Fruit fly (Drosophila melanogaster): ENCODE data around the gene wge.

DNA sequence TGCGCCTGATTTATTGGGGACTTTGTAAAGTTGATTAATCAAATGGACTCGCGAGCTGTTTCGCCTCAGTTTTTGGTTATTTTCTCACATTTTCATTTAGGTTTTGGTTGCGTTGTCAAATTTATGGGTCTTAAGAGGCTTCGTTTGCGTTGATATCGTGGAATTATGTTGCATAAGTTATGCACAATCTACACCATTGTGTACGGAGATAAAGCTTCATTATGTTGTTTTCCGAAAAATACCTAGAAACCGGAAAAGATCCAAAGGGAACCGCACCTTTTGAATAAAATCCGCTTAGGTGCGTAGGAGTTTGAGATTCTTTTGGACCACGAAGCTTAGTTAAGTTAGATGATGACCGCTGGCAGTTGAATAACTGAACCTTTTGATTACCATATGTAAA, 36.2 kb upstream of the wge start:
- no peak for TF ChIP-seq cnc (optimal IDR thresholded peaks at IDR 0.05)
- no peak for TF ChIP-seq CG11617 (GFP tag; optimal IDR thresholded peaks at IDR 0.05)
- TF ChIP-seq CG7045 (GFP tag; optimal IDR thresholded peaks at IDR 0.05) = no peak
- TF ChIP-seq kay (GFP tag; ENCODE audit: borderline replicate concordance) = no peak
- TF ChIP-seq Hr96 (GFP tag; optimal IDR thresholded peaks at IDR 0.05) = no peak
